Worm (Caenorhabditis elegans) whole organism, L1 larva: Measurements from ENCODE around the gene acd-3.

Experiments used
- ama-1 ChIP-seq: fragments of 150-350 bp; optimal IDR thresholded peaks from 2 replicates; lab custom pipeline; 2014
- efl-1 ChIP-seq, 4 experiments: fragments of 150-350 bp; optimal IDR thresholded peaks in 3 of 4; peaks in 1 of 4; 1 replicate in 1 of 4; 2 replicates in 3 of 4; lab custom pipeline; 2014; ENCODE audit warnings: missing biosample characterization in 2 of 4, missing genetic modification characterization in 2 of 4, missing genetic modification reagents in 2 of 4
- fos-1 ChIP-seq: fragments of 150-350 bp; optimal IDR thresholded peaks from 2 replicates; lab custom pipeline; 2014; ENCODE audit warnings: missing biosample characterization, missing genetic modification characterization
- lin-39 ChIP-seq: fragments of 150-350 bp; optimal IDR thresholded peaks from 2 replicates; lab custom pipeline; 2014; ENCODE audit warnings: missing biosample characterization, missing genetic modification reagents, missing genetic modification characterization
- lsy-2 ChIP-seq, 2 experiments: fragments of 150-350 bp; optimal IDR thresholded peaks; 2 replicates each; lab custom pipeline; 2014; ENCODE audit warnings: missing biosample characterization in 2 of 2, missing genetic modification characterization in 2 of 2
- nhr-28 ChIP-seq: fragments of 150-350 bp; optimal IDR thresholded peaks from 2 replicates; lab custom pipeline; 2014; ENCODE audit warnings: missing biosample characterization, missing genetic modification characterization
- nhr-76 ChIP-seq: sonication (generic microtip); optimal IDR thresholded peaks from 2 replicates; lab custom pipeline; 2017; ENCODE audit warnings: missing biosample characterization, missing genetic modification characterization
- nhr-77 ChIP-seq: fragments of 150-350 bp; optimal IDR thresholded peaks from 2 replicates; lab custom pipeline; 2014; ENCODE audit warnings: missing biosample characterization, missing genetic modification characterization
- pag-3 ChIP-seq: sonication (generic microtip); optimal IDR thresholded peaks from 2 replicates; lab custom pipeline; 2017; ENCODE audit warnings: missing genetic modification characterization, mild to moderate bottlenecking, missing compliant biosample characterization, antibody characterized with exemption, borderline replicate concordance; ENCODE audit not compliant: insufficient read depth
- unc-130 ChIP-seq: fragments of 150-350 bp; optimal IDR thresholded peaks from 2 replicates; lab custom pipeline; 2017; ENCODE audit warnings: missing biosample characterization, missing genetic modification characterization, inconsistent platforms
- unc-62 ChIP-seq: fragments of 150-350 bp; optimal IDR thresholded peaks from 2 replicates; lab custom pipeline; 2014; ENCODE audit warnings: missing biosample characterization, missing genetic modification reagents, missing genetic modification characterization
- unc-86 ChIP-seq: sonication (generic microtip); optimal IDR thresholded peaks from 2 replicates; lab custom pipeline; 2016; ENCODE audit warnings: missing genetic modification characterization, missing compliant biosample characterization
- zag-1 ChIP-seq: fragments of 150-350 bp; optimal IDR thresholded peaks from 2 replicates; lab custom pipeline; 2014; ENCODE audit warnings: missing biosample characterization, missing genetic modification characterization

DNA sequence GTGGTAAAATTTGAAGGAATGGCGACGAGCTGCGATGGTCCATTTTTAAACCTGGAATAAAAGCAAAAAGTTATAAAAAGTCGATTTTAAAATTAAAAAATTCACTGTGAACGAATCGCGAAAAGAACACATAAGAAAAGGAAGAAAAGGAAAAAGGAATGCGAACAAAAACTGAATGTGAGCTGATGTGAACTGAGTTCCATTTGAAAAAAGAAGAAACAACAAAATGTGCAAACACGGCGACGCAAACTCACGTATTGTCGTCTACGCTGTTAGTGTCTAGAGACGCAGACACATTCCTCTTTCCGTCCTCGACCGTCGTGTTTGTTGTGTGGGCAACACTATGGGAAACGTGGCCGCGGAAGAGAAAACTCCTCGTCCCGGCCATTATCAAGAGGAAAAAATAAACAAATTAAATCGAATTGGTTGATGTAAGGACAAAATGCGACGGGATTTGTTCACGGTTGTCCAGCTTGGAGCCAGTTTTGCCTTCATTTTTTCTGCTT lies 4.7 kb downstream of the acd-3 start, which contains the start of the genes C27C12.1 and C27C12.4:
- TF ChIP-seq zag-1 (tag; lab: Kevin White, UChicago) (no peak), unc-62 (GFP tag; lab: Kevin White, UChicago) (no peak), efl-1 (optimal IDR thresholded peaks at IDR 0.05; lab: Kevin White, UChicago) (peak; percentile 80 to 86), efl-1 (GFP tag; optimal IDR thresholded peaks at IDR 0.05 in 1 of 2; lab: Kevin White, UChicago) (peak; percentile 67 to 95), nhr-76 (no peak), fos-1 (peak; percentile 55), nhr-77 (tag; lab: Kevin White, UChicago) (peak; percentile 66), lsy-2 (tag; optimal IDR thresholded peaks at IDR 0.05; lab: Kevin White, UChicago) (peak; percentile 82 to 89), nhr-28 (tag; lab: Kevin White, UChicago) (no peak), unc-86 (tag; lab: Kevin White, UChicago) (peak; percentile 83), lin-39 (peak; percentile 54), ama-1 (lab: Kevin White, UChicago) (no peak), unc-130 (tag; lab: Kevin White, UChicago) (peak; percentile 84), pag-3 (tag; lab: Kevin White, UChicago) (no peak)
